Fruit fly (Drosophila melanogaster) whole organism, embryonic: ENCODE measurements around the gene CG14367.

Source experiments
- Asciz ChIP-seq: fragments of 200-800 bp; sonication (Bioruptor generic); optimal IDR thresholded peaks from 2 replicates; lab custom pipeline; 2017; ENCODE audit warnings: missing biosample characterization, mild to moderate bottlenecking, missing genetic modification characterization, missing genetic modification reagents
- CG10209 ChIP-seq: fragments of 200-800 bp; sonication (Bioruptor generic); optimal IDR thresholded peaks from 3 replicates; lab custom pipeline; 2017; ENCODE audit warnings: missing biosample characterization, mild to moderate bottlenecking, missing genetic modification characterization, missing genetic modification reagents
- CG10321 ChIP-seq: fragments of 200-800 bp; sonication (Bioruptor generic); IDR thresholded peaks from 2 replicates; pipeline ENCODE4 v1.3.6; 2022; ENCODE audit warnings: missing biosample characterization, missing genetic modification characterization
- CG11247 ChIP-seq: fragments of 200-800 bp; sonication (Bioruptor generic); IDR thresholded peaks from 2 replicates; pipeline ENCODE4 v1.3.6; 2022; ENCODE audit warnings: missing biosample characterization, missing genetic modification characterization
- CG11456 ChIP-seq: fragments of 200-800 bp; sonication (Bioruptor generic); IDR thresholded peaks from 3 replicates; pipeline ENCODE4 v1.3.6; 2022; ENCODE audit warnings: missing biosample characterization, missing genetic modification characterization
- CG11723 ChIP-seq: fragments of 200-800 bp; sonication (Bioruptor generic); optimal IDR thresholded peaks from 2 replicates; lab custom pipeline; 2017; ENCODE audit warnings: missing biosample characterization, mild to moderate bottlenecking, missing genetic modification characterization
- CG12155 ChIP-seq: fragments of 200-800 bp; sonication (Bioruptor generic); optimal IDR thresholded peaks from 3 replicates; lab custom pipeline; 2016; ENCODE audit warnings: missing biosample characterization, missing genetic modification characterization
- CG14050 ChIP-seq: fragments of 200-800 bp; sonication (Bioruptor generic); IDR thresholded peaks from 3 replicates; pipeline ENCODE4 v1.3.6; 2022; ENCODE audit warnings: missing biosample characterization, missing genetic modification characterization
- CG14860 ChIP-seq: fragments of 200-800 bp; sonication (Bioruptor generic); IDR thresholded peaks from 3 replicates; pipeline ENCODE4 v1.3.6; 2022; ENCODE audit warnings: missing biosample characterization, missing genetic modification characterization; ENCODE audit not compliant: partially characterized antibody
- CG16863 ChIP-seq: fragments of 200-800 bp; sonication (Bioruptor generic); optimal IDR thresholded peaks from 3 replicates; lab custom pipeline; 2016; ENCODE audit warnings: missing biosample characterization, missing genetic modification characterization
- CG17385 ChIP-seq: fragments of 200-800 bp; sonication (Bioruptor generic); optimal IDR thresholded peaks from 3 replicates; lab custom pipeline; 2018; ENCODE audit warnings: missing biosample characterization, mild to moderate bottlenecking, missing genetic modification characterization
- CG17829 ChIP-seq: fragments of 200-800 bp; optimal IDR thresholded peaks from 2 replicates; lab custom pipeline; 2019; ENCODE audit warnings: missing biosample characterization, mild to moderate bottlenecking, missing genetic modification characterization, moderate library complexity
- CG18011 ChIP-seq: fragments of 200-800 bp; sonication (Bioruptor generic); optimal IDR thresholded peaks from 2 replicates; lab custom pipeline; 2017; ENCODE audit warnings: missing biosample characterization, missing genetic modification characterization, mild to moderate bottlenecking, moderate library complexity, missing genotype
- CG34422 ChIP-seq: fragments of 200-800 bp; sonication (Bioruptor generic); IDR thresholded peaks from 3 replicates; pipeline ENCODE4 v1.3.6; 2022; ENCODE audit warnings: missing biosample characterization, missing genetic modification characterization
- CG4328 ChIP-seq: fragments of 200-800 bp; sonication (Bioruptor generic); optimal IDR thresholded peaks from 3 replicates; lab custom pipeline; 2017; ENCODE audit warnings: missing biosample characterization, missing genetic modification reagents, missing genetic modification characterization
- CG8290 ChIP-seq, 3 experiments: fragments of 200-800 bp; sonication (Bioruptor generic); optimal IDR thresholded peaks; 2 replicates each; lab custom pipeline; 2016 to 2019; ENCODE audit warnings: missing biosample characterization in 3 of 3, missing genetic modification characterization in 3 of 3, mild to moderate bottlenecking in 2 of 3, moderate library complexity in 1 of 3
- CG9215 ChIP-seq: fragments of 200-800 bp; sonication (Bioruptor generic); IDR thresholded peaks from 2 replicates; pipeline ENCODE4 v1.3.6; 2022; ENCODE audit warnings: missing biosample characterization, missing genetic modification characterization
- CG9876 ChIP-seq: fragments of 200-800 bp; sonication (Bioruptor generic); optimal IDR thresholded peaks from 2 replicates; lab custom pipeline; 2016; ENCODE audit warnings: missing biosample characterization, missing genetic modification characterization
- Camta ChIP-seq: fragments of 200-800 bp; sonication (Bioruptor generic); optimal IDR thresholded peaks from 2 replicates; lab custom pipeline; 2016; ENCODE audit warnings: missing biosample characterization, missing genetic modification characterization
- D19A ChIP-seq: fragments of 200-800 bp; optimal IDR thresholded peaks from 3 replicates; lab custom pipeline; 2019; ENCODE audit warnings: missing biosample characterization, mild to moderate bottlenecking, missing genetic modification characterization, moderate library complexity
- Ets65A ChIP-seq: fragments of 200-800 bp; sonication (Bioruptor generic); peaks from one replicate; lab custom pipeline; 2016; ENCODE audit warnings: missing biosample characterization, missing genetic modification characterization
- Fer2 ChIP-seq: fragments of 200-800 bp; sonication (Bioruptor generic); optimal IDR thresholded peaks from 2 replicates; lab custom pipeline; 2018; ENCODE audit warnings: missing biosample characterization, mild to moderate bottlenecking, missing genetic modification characterization, moderate library complexity
- GATAe ChIP-seq: fragments of 200-800 bp; sonication (Bioruptor generic); conservative IDR thresholded peaks from 2 replicates; pipeline ENCODE4 v1.3.6; 2022; ENCODE audit warnings: missing biosample characterization, missing genetic modification characterization
- Gsc ChIP-seq: fragments of 200-800 bp; sonication (Bioruptor generic); IDR thresholded peaks from 2 replicates; pipeline ENCODE4 v1.3.6; 2022; ENCODE audit warnings: missing biosample characterization, missing genetic modification characterization
- Hey ChIP-seq: fragments of 200-800 bp; sonication (Bioruptor generic); optimal IDR thresholded peaks from 3 replicates; lab custom pipeline; 2018; ENCODE audit warnings: missing biosample characterization, mild to moderate bottlenecking, missing genetic modification characterization
- HmgD ChIP-seq: fragments of 200-800 bp; sonication (Bioruptor generic); optimal IDR thresholded peaks from 3 replicates; lab custom pipeline; 2016; ENCODE audit warnings: missing biosample characterization, missing genetic modification characterization
- Med ChIP-seq: fragments of 200-800 bp; sonication (Bioruptor generic); peaks from one replicate; lab custom pipeline; 2016; ENCODE audit warnings: missing biosample characterization, missing genetic modification characterization, mild to moderate bottlenecking, inconsistent platforms, moderate library complexity
- Meics ChIP-seq: fragments of 200-800 bp; sonication (Bioruptor generic); optimal IDR thresholded peaks from 2 replicates; lab custom pipeline; 2017; ENCODE audit warnings: missing biosample characterization, mild to moderate bottlenecking, missing genetic modification characterization
- Myb ChIP-seq: fragments of 200-800 bp; sonication (Bioruptor generic); optimal IDR thresholded peaks from 2 replicates; lab custom pipeline; 2016; ENCODE audit warnings: missing biosample characterization, missing genetic modification characterization
- NfI ChIP-seq: fragments of 200-800 bp; sonication (Bioruptor generic); optimal IDR thresholded peaks from 3 replicates; lab custom pipeline; 2018; ENCODE audit warnings: missing biosample characterization, mild to moderate bottlenecking, missing genetic modification characterization, moderate library complexity
- Spps ChIP-seq: fragments of 200-800 bp; sonication (Bioruptor generic); optimal IDR thresholded peaks from 2 replicates; lab custom pipeline; 2018; ENCODE audit warnings: missing biosample characterization, mild to moderate bottlenecking, missing genetic modification characterization
- ab ChIP-seq: fragments of 200-800 bp; sonication (Bioruptor generic); optimal IDR thresholded peaks from 2 replicates; lab custom pipeline; 2016; ENCODE audit warnings: missing biosample characterization, missing genetic modification characterization
- dimm ChIP-seq: fragments of 200-800 bp; sonication (Bioruptor generic); IDR thresholded peaks from 2 replicates; pipeline ENCODE4 v1.3.6; 2022; ENCODE audit warnings: missing biosample characterization, missing genetic modification characterization
- disco-r ChIP-seq: fragments of 200-800 bp; sonication (Bioruptor generic); optimal IDR thresholded peaks from 2 replicates; lab custom pipeline; 2016; ENCODE audit warnings: missing biosample characterization, missing genetic modification characterization
- dmrt99B ChIP-seq: fragments of 200-800 bp; sonication (Bioruptor generic); optimal IDR thresholded peaks from 2 replicates; lab custom pipeline; 2018; ENCODE audit warnings: missing biosample characterization, mild to moderate bottlenecking, missing genetic modification characterization, moderate library complexity
- gem ChIP-seq: fragments of 200-800 bp; sonication (Bioruptor generic); optimal IDR thresholded peaks from 2 replicates; lab custom pipeline; 2019; ENCODE audit warnings: missing biosample characterization, mild to moderate bottlenecking, missing genetic modification characterization, moderate library complexity
- jigr1 ChIP-seq: fragments of 200-800 bp; sonication (Bioruptor generic); IDR thresholded peaks from 3 replicates; pipeline ENCODE4 v1.3.6; 2022; ENCODE audit warnings: missing biosample characterization, missing genetic modification characterization
- lilli ChIP-seq: fragments of 200-800 bp; sonication (Bioruptor generic); optimal IDR thresholded peaks from 3 replicates; lab custom pipeline; 2016; ENCODE audit warnings: missing biosample characterization, missing genetic modification characterization
- pzg ChIP-seq: fragments of 200-800 bp; sonication (Bioruptor generic); optimal IDR thresholded peaks from 3 replicates; lab custom pipeline; 2018; ENCODE audit warnings: missing biosample characterization, mild to moderate bottlenecking, missing genetic modification characterization, moderate library complexity
- row ChIP-seq: fragments of 200-800 bp; sonication (Bioruptor generic); IDR thresholded peaks from 3 replicates; pipeline ENCODE4 v1.3.6; 2022; ENCODE audit warnings: missing biosample characterization, missing genetic modification characterization
- run ChIP-seq: fragments of 200-800 bp; sonication (Bioruptor generic); optimal IDR thresholded peaks from 3 replicates; lab custom pipeline; 2018; ENCODE audit warnings: missing biosample characterization, mild to moderate bottlenecking, missing genetic modification characterization
- salm ChIP-seq: fragments of 200-800 bp; sonication (Bioruptor generic); optimal IDR thresholded peaks from 2 replicates; lab custom pipeline; 2018; ENCODE audit warnings: missing biosample characterization, mild to moderate bottlenecking, missing genetic modification characterization
- sisA ChIP-seq: fragments of 200-800 bp; sonication (Bioruptor generic); IDR thresholded peaks from 2 replicates; pipeline ENCODE4 v1.3.6; 2022; ENCODE audit warnings: missing biosample characterization, missing genetic modification characterization
- ssp ChIP-seq: fragments of 200-800 bp; sonication (Bioruptor generic); IDR thresholded peaks from 2 replicates; pipeline ENCODE4 v1.3.6; 2022; ENCODE audit warnings: missing biosample characterization, missing genetic modification characterization
- tap ChIP-seq: fragments of 200-800 bp; optimal IDR thresholded peaks from 3 replicates; lab custom pipeline; 2019; ENCODE audit warnings: missing biosample characterization, mild to moderate bottlenecking, missing genetic modification characterization, moderate library complexity
- toy ChIP-seq: fragments of 200-800 bp; sonication (Bioruptor generic); IDR thresholded peaks from 2 replicates; pipeline ENCODE4 v1.3.6; 2022; ENCODE audit warnings: missing biosample characterization, missing genetic modification characterization
- trh ChIP-seq: fragments of 200-800 bp; sonication (Bioruptor generic); optimal IDR thresholded peaks from 2 replicates; lab custom pipeline; 2016; ENCODE audit warnings: missing biosample characterization, missing genetic modification characterization
- tup ChIP-seq: fragments of 200-800 bp; sonication (Bioruptor generic); optimal IDR thresholded peaks from 2 replicates; lab custom pipeline; 2016; ENCODE audit warnings: missing biosample characterization, mild to moderate bottlenecking, missing genetic modification characterization, moderate library complexity

CG14367 gene

DNA sequence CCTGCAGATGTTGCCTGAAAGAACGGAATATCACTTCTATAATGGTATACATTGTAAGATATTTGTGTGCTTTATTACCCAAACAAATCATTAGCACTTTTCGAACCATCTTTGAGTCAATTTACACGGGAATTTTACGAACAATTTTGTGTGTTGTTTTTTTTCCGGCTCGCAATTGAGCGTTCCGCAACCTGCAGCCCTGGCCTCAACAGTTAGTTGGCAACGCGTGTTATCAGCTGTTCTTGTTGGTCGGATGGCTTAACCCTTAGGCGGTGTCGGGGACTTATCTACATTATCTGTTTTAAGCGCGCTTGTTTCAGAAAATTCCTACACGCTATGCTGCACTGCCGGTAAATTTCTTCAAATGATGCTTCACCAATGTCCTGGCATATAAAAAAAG is 16.8 kb downstream of the CG14367 start (continued):
- TF ChIP-seq CG17385 (GFP tag; lab: Kevin White, UChicago) (peak; percentile 7), pzg (GFP tag; lab: Kevin White, UChicago) (peak; percentile 69), CG34422 (GFP tag; lab: Robert Waterston, UW) (peak; percentile 81; the same call in 1 of the 3 replicates), CG8290 (GFP tag; optimal IDR thresholded peaks at IDR 0.05; lab: Kevin White, UChicago) (peak; percentile 10), CG8290 (tag; optimal IDR thresholded peaks at IDR 0.05; lab: Kevin White, UChicago) (no peak), run (tag; lab: Kevin White, UChicago) (no peak)

DNA sequence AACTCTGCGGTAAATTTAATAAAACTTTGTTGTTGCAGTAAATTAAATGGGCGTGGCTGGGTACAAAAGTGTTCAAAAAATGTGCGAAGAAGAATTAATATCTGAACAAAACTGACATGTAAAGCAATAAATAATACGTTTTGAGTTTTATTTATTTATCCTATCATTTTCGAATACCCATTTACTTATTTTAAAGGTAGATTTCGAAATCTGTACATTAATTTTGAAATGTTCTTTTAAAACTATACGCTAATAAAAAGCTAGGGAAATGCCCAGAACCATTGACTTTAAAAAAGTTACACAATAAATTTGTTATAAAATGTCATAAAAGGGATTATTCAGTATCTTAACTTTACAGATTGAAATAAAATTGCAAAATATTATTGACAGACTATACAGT is 17.9 kb downstream of the CG14367 start, which contains the start of the genes primo-1 and primo-2:
TSS of gene primo-1 (minus strand) at position 101 of the 400 bp plus-strand sequence.
TSS of gene primo-2 (minus strand) at position 101 of the 400 bp plus-strand sequence.
- TF ChIP-seq NfI (GFP tag; lab: Kevin White, UChicago) (no peak), Med (GFP tag; lab: Kevin White, UChicago) (no peak), gem (no peak), lilli (GFP tag; lab: Kevin White, UChicago) (no peak), toy (GFP tag; lab: Robert Waterston, UW) (no peak), Meics (GFP tag; lab: Kevin White, UChicago) (no peak), CG14860 (GFP tag; lab: Robert Waterston, UW) (no peak)

DNA sequence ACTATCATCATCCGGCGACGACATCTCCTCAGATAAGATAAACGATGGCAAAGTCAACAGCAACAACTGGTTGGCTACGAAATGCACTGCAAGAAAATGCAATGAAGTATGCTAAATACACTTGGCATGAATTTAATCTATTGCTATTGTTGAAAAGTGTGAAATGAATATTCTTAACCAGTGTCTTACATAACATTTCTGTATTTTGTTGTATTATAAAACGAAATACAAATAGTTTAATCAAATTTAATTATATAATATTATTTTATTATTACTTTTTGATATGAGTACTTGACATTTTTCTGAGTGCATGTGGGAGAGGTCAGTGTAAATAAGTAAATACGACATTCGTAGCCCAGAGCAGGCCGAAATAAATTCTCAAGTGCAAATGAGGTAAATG is 19.7 kb downstream of the CG14367 start:
- TF ChIP-seq CG4328 = no peak
- TF ChIP-seq Fer2 (tag; lab: Kevin White, UChicago) = no peak
- TF ChIP-seq ab = no peak
- TF ChIP-seq row (GFP tag; lab: Robert Waterston, UW) = peak; percentile 59
- TF ChIP-seq Asciz (GFP tag; lab: Kevin White, UChicago) = peak; percentile 66
- TF ChIP-seq CG10209 (GFP tag; lab: Kevin White, UChicago) = peak; percentile 37
- peak; percentile 23 for TF ChIP-seq Spps (tag; lab: Kevin White, UChicago)
- no peak for TF ChIP-seq CG14050
- TF ChIP-seq GATAe = no peak
- TF ChIP-seq Camta (GFP tag; lab: Kevin White, UChicago) = no peak
- peak; percentile 61 for TF ChIP-seq dmrt99B
- TF ChIP-seq trh (GFP tag; lab: Kevin White, UChicago) = no peak
- no peak for TF ChIP-seq Gsc (GFP tag; lab: Robert Waterston, UW)
- no peak for TF ChIP-seq jigr1 (GFP tag; lab: Robert Waterston, UW)
- peak; percentile 6; the same call in 1 of the 2 replicates for TF ChIP-seq CG9215
- TF ChIP-seq Ets65A (GFP tag; lab: Kevin White, UChicago) = no peak
- no peak for TF ChIP-seq ssp (GFP tag; lab: Robert Waterston, UW)
- no peak for TF ChIP-seq HmgD (GFP tag; lab: Kevin White, UChicago)
- no peak; the same call in 1 of the 2 replicates for TF ChIP-seq sisA
- TF ChIP-seq CG18011 = no peak
- peak; percentile 55 for TF ChIP-seq D19A
- TF ChIP-seq tap (tag; lab: Kevin White, UChicago) = peak; percentile 25
- no peak for TF ChIP-seq tup (GFP tag; lab: Kevin White, UChicago)
- no peak for TF ChIP-seq CG10321
- no peak for TF ChIP-seq CG9876 (GFP tag; lab: Kevin White, UChicago)
- no peak for TF ChIP-seq dimm (GFP tag; lab: Robert Waterston, UW)
- TF ChIP-seq CG16863 = no peak
- TF ChIP-seq CG11247 (GFP tag; lab: Robert Waterston, UW) = no peak
- peak; percentile 68 for TF ChIP-seq CG17829
- peak; percentile 23 for TF ChIP-seq CG11723 (GFP tag; lab: Kevin White, UChicago)
- TF ChIP-seq salm = no peak
- TF ChIP-seq Myb (GFP tag; lab: Kevin White, UChicago) = no peak
- TF ChIP-seq CG12155 = no peak
- TF ChIP-seq CG11456 (GFP tag; lab: Robert Waterston, UW) = no peak
- TF ChIP-seq Hey (tag; lab: Kevin White, UChicago) = no peak
- no peak for TF ChIP-seq disco-r (GFP tag; lab: Kevin White, UChicago)
